In genomic region chr2L:18319577-18320316, dm6 we compare ENCODE assay signal across 1 fruit fly cellular context.
TF ChIP-seq lines count a peak whose summit lies in the region.

Fas3 (plus strand) TSS chr2L:18320102.

TF ChIP-seq in whole organism, embryonic, 481 proteins besides CTCF, POLR2A, EP300 and RAD21 (continued from another document and continues in another):
- TF ChIP-seq sob (GFP tag; IDR thresholded peaks at IDR 0.05; lab: Robert Waterston, UW) (peak; percentile 39; the same call in 1 of the 2 replicates), CG18476 (GFP tag; optimal IDR thresholded peaks at IDR 0.05; lab: Kevin White, UChicago) (no peak), pnt (GFP tag; optimal IDR thresholded peaks at IDR 0.05; lab: Kevin White, UChicago) (no peak), pzg (GFP tag; optimal IDR thresholded peaks at IDR 0.05; lab: Kevin White, UChicago) (no peak), Rx (GFP tag; IDR thresholded peaks at IDR 0.05; lab: Robert Waterston, UW) (no peak), pum (GFP tag; optimal IDR thresholded peaks at IDR 0.05; lab: Kevin White, UChicago) (no peak), GATAe (GFP tag; conservative IDR thresholded peaks at IDR 0.05; lab: Robert Waterston, UW) (no peak), maf-S (GFP tag; optimal IDR thresholded peaks at IDR 0.05; lab: Kevin White, UChicago) (no peak), croc (GFP tag; conservative IDR thresholded peaks at IDR 0.05; lab: Robert Waterston, UW) (no peak), dati (GFP tag; IDR thresholded peaks at IDR 0.05; lab: Robert Waterston, UW) (no peak), peb (GFP tag; IDR thresholded peaks at IDR 0.05; lab: Robert Waterston, UW) (no peak), ham (GFP tag; IDR thresholded peaks at IDR 0.05; lab: Robert Waterston, UW) (no peak), Dll (GFP tag; IDR thresholded peaks at IDR 0.05; lab: Robert Waterston, UW; ENCODE audit: partially characterized antibody) (0 out of 4 replicates have a peak, but pooled peaks have one; percentile 30), CG9609 (GFP tag; optimal IDR thresholded peaks at IDR 0.05; lab: Kevin White, UChicago) (no peak), ash1 (GFP tag; optimal IDR thresholded peaks at IDR 0.05; lab: Kevin White, UChicago) (peak; percentile 25), zen2 (GFP tag; IDR thresholded peaks at IDR 0.05; lab: Robert Waterston, UW; ENCODE audit: partially characterized antibody) (peak; percentile 31; the same call in 1 of the 3 replicates), CG12071 (GFP tag; optimal IDR thresholded peaks at IDR 0.05; lab: Kevin White, UChicago) (no peak), Myb (GFP tag; optimal IDR thresholded peaks at IDR 0.05; lab: Kevin White, UChicago) (peak; percentile 11), org-1 (GFP tag; optimal IDR thresholded peaks at IDR 0.05; lab: Kevin White, UChicago) (peak; percentile 17), Ptx1 (GFP tag; IDR thresholded peaks at IDR 0.05; lab: Robert Waterston, UW) (no peak), CG6175 (GFP tag; IDR thresholded peaks at IDR 0.05; lab: Robert Waterston, UW) (peak; percentile 63; the same call in 2 of the 3 replicates), CG8924 (tag; optimal IDR thresholded peaks at IDR 0.05; lab: Kevin White, UChicago) (peak; percentile 53), CkIIα-i1 (GFP tag; IDR thresholded peaks at IDR 0.05; lab: Robert Waterston, UW) (no peak), kni (GFP tag; optimal IDR thresholded peaks at IDR 0.05; lab: Kevin White, UChicago) (peak; percentile 0), Ets65A (GFP tag; lab: Kevin White, UChicago) (no peak), CG3065 (GFP tag; optimal IDR thresholded peaks at IDR 0.05; lab: Kevin White, UChicago) (no peak), CG11398 (GFP tag; optimal IDR thresholded peaks at IDR 0.05; lab: Kevin White, UChicago) (no peak), Hmx (GFP tag; optimal IDR thresholded peaks at IDR 0.05; lab: Kevin White, UChicago) (no peak), hkb (optimal IDR thresholded peaks at IDR 0.05; lab: Kevin White, UChicago) (no peak), hkb (GFP tag; IDR thresholded peaks at IDR 0.05; lab: Robert Waterston, UW) (no peak; the same call in 1 of the 2 replicates), btn (GFP tag; optimal IDR thresholded peaks at IDR 0.05; lab: Kevin White, UChicago) (no peak), otp (GFP tag; IDR thresholded peaks at IDR 0.05; lab: Robert Waterston, UW) (peak; percentile 33; the same call in 1 of the 3 replicates), CG2120 (GFP tag; optimal IDR thresholded peaks at IDR 0.05; lab: Kevin White, UChicago) (peak; percentile 22), CG32767 (GFP tag; IDR thresholded peaks at IDR 0.05; lab: Robert Waterston, UW) (no peak; the same call in 1 of the 2 replicates), CG10366 (GFP tag; IDR thresholded peaks at IDR 0.05; lab: Robert Waterston, UW) (no peak), sug (tag; optimal IDR thresholded peaks at IDR 0.05; lab: Kevin White, UChicago) (peak; percentile 67), Stat92E (GFP tag; optimal IDR thresholded peaks at IDR 0.05; lab: Kevin White, UChicago) (peak in 1 of 3 experiments; percentile 70), CG1832 (GFP tag; optimal IDR thresholded peaks at IDR 0.05; lab: Kevin White, UChicago) (no peak), Dip2 (GFP tag; IDR thresholded peaks at IDR 0.05; lab: Robert Waterston, UW) (no peak), CG32532 (GFP tag; IDR thresholded peaks at IDR 0.05; lab: Robert Waterston, UW) (0 out of 2 replicates have a peak, but pooled peaks have one; percentile 33), Usf (GFP tag; optimal IDR thresholded peaks at IDR 0.05; lab: Kevin White, UChicago) (no peak), HmgZ (tag; optimal IDR thresholded peaks at IDR 0.05; lab: Kevin White, UChicago) (peak; percentile 47), Sry-δ (GFP tag; optimal IDR thresholded peaks at IDR 0.05; lab: Kevin White, UChicago) (no peak), twi (tag; optimal IDR thresholded peaks at IDR 0.05; lab: Kevin White, UChicago) (no peak), scrt (GFP tag; optimal IDR thresholded peaks at IDR 0.05; lab: Kevin White, UChicago) (peak; percentile 90), slp2 (GFP tag; optimal IDR thresholded peaks at IDR 0.05; lab: Kevin White, UChicago) (no peak), CG14667 (GFP tag; IDR thresholded peaks at IDR 0.05; lab: Robert Waterston, UW) (no peak), CG13775 (GFP tag; optimal IDR thresholded peaks at IDR 0.05; lab: Kevin White, UChicago) (no peak), crp (GFP tag; optimal IDR thresholded peaks at IDR 0.05; lab: Kevin White, UChicago) (no peak), schlank (tag; optimal IDR thresholded peaks at IDR 0.05; lab: Kevin White, UChicago) (peak; percentile 25), CG15011 (GFP tag; optimal IDR thresholded peaks at IDR 0.05; lab: Kevin White, UChicago) (no peak), Atf6 (GFP tag; IDR thresholded peaks at IDR 0.05; lab: Robert Waterston, UW) (no peak; the same call in 1 of the 2 replicates), Taf1 (GFP tag; IDR thresholded peaks at IDR 0.05; lab: Robert Waterston, UW) (no peak), grau (tag; optimal IDR thresholded peaks at IDR 0.05; lab: Kevin White, UChicago) (peak; percentile 15), CG31388 (GFP tag; optimal IDR thresholded peaks at IDR 0.05; lab: Kevin White, UChicago) (no peak), CG15696 (tag; optimal IDR thresholded peaks at IDR 0.05; lab: Kevin White, UChicago) (no peak), HLH54F (GFP tag; optimal IDR thresholded peaks at IDR 0.05; lab: Kevin White, UChicago) (no peak), CG18262 (tag; optimal IDR thresholded peaks at IDR 0.05; lab: Kevin White, UChicago) (peak; percentile 32), bowl (GFP tag; IDR thresholded peaks at IDR 0.05; lab: Robert Waterston, UW) (no peak), Ets97D (GFP tag; optimal IDR thresholded peaks at IDR 0.05; lab: Kevin White, UChicago) (no peak), inv (GFP tag; IDR thresholded peaks at IDR 0.05; lab: Robert Waterston, UW; ENCODE audit: partially characterized antibody) (no peak), stwl (tag; optimal IDR thresholded peaks at IDR 0.05; lab: Kevin White, UChicago) (peak; percentile 36), CG4360 (GFP tag; IDR thresholded peaks at IDR 0.05; lab: Robert Waterston, UW) (no peak), ftz-f1 (GFP tag; optimal IDR thresholded peaks at IDR 0.05; lab: Kevin White, UChicago) (peak; percentile 48), Trl (optimal IDR thresholded peaks at IDR 0.05; lab: Kevin White, UChicago) (no peak), Trl (GFP tag; optimal IDR thresholded peaks at IDR 0.05; lab: Kevin White, UChicago) (peak; percentile 25), disco-r (GFP tag; optimal IDR thresholded peaks at IDR 0.05; lab: Kevin White, UChicago) (peak; percentile 38), CG12659 (GFP tag; optimal IDR thresholded peaks at IDR 0.05; lab: Kevin White, UChicago) (peak; percentile 14), CG13624 (GFP tag; optimal IDR thresholded peaks at IDR 0.05; lab: Kevin White, UChicago) (peak; percentile 1), CG7839 (tag; optimal IDR thresholded peaks at IDR 0.05; lab: Kevin White, UChicago) (no peak), CG30403 (GFP tag; optimal IDR thresholded peaks at IDR 0.05; lab: Kevin White, UChicago) (no peak), p53 (GFP tag; optimal IDR thresholded peaks at IDR 0.05; lab: Kevin White, UChicago) (no peak), CG31365 (tag; optimal IDR thresholded peaks at IDR 0.05; lab: Kevin White, UChicago) (peak; percentile 21), danr (GFP tag; IDR thresholded peaks at IDR 0.05; lab: Robert Waterston, UW) (no peak), pfk (GFP tag; optimal IDR thresholded peaks at IDR 0.05; lab: Kevin White, UChicago) (peak; percentile 30), az2 (GFP tag; optimal IDR thresholded peaks at IDR 0.05; lab: Kevin White, UChicago) (no peak), BtbVII (GFP tag; optimal IDR thresholded peaks at IDR 0.05; lab: Kevin White, UChicago) (no peak), repo (GFP tag; optimal IDR thresholded peaks at IDR 0.05; lab: Kevin White, UChicago) (no peak), Mes4 (GFP tag; optimal IDR thresholded peaks at IDR 0.05; lab: Kevin White, UChicago) (no peak), Meics (GFP tag; optimal IDR thresholded peaks at IDR 0.05; lab: Kevin White, UChicago) (peak; percentile 17), CG17328 (GFP tag; IDR thresholded peaks at IDR 0.05; lab: Robert Waterston, UW) (no peak; the same call in 1 of the 2 replicates), Awh (GFP tag; IDR thresholded peaks at IDR 0.05; lab: Robert Waterston, UW) (no peak), CG4282 (GFP tag; optimal IDR thresholded peaks at IDR 0.05; lab: Kevin White, UChicago) (no peak), Atf3 (GFP tag; optimal IDR thresholded peaks at IDR 0.05; lab: Kevin White, UChicago) (no peak), CG14710 (tag; optimal IDR thresholded peaks at IDR 0.05; lab: Kevin White, UChicago) (no peak), CG13287 (GFP tag; IDR thresholded peaks at IDR 0.05; lab: Robert Waterston, UW; ENCODE audit: partially characterized antibody) (peak; percentile 51; the same call in 1 of the 2 replicates), CG4707 (GFP tag; optimal IDR thresholded peaks at IDR 0.05; lab: Kevin White, UChicago) (no peak), CG14860 (GFP tag; IDR thresholded peaks at IDR 0.05; lab: Robert Waterston, UW; ENCODE audit: partially characterized antibody) (peak; percentile 40; the same call in 1 of the 3 replicates), CG16863 (GFP tag; optimal IDR thresholded peaks at IDR 0.05; lab: Kevin White, UChicago) (no peak), CG12155 (GFP tag; optimal IDR thresholded peaks at IDR 0.05; lab: Kevin White, UChicago) (no peak), Gsc (GFP tag; IDR thresholded peaks at IDR 0.05; lab: Robert Waterston, UW) (no peak), CG12219 (GFP tag; optimal IDR thresholded peaks at IDR 0.05; lab: Kevin White, UChicago) (no peak), CG5953 (GFP tag; IDR thresholded peaks at IDR 0.05; lab: Robert Waterston, UW) (no peak), Doc2 (GFP tag; IDR thresholded peaks at IDR 0.05; lab: Robert Waterston, UW) (no peak), CG9727 (GFP tag; optimal IDR thresholded peaks at IDR 0.05; lab: Kevin White, UChicago) (no peak), hb (GFP tag; IDR thresholded peaks at IDR 0.05; lab: Robert Waterston, UW; ENCODE audit: partially characterized antibody) (no peak), CG10654 (GFP tag; optimal IDR thresholded peaks at IDR 0.05; lab: Kevin White, UChicago) (no peak), insv (GFP tag; optimal IDR thresholded peaks at IDR 0.05; lab: Kevin White, UChicago) (no peak), klu (GFP tag; IDR thresholded peaks at IDR 0.05; lab: Robert Waterston, UW) (no peak), Abd-B (GFP tag; optimal IDR thresholded peaks at IDR 0.05; lab: Kevin White, UChicago) (no peak), nerfin-1 (tag; optimal IDR thresholded peaks at IDR 0.05; lab: Kevin White, UChicago) (peak; percentile 21), ase (GFP tag; IDR thresholded peaks at IDR 0.05; lab: Robert Waterston, UW) (no peak), bsh (GFP tag; optimal IDR thresholded peaks at IDR 0.05; lab: Kevin White, UChicago) (peak; percentile 2 to 51), CG7745 (tag; optimal IDR thresholded peaks at IDR 0.05; lab: Kevin White, UChicago) (no peak), B-H2 (GFP tag; optimal IDR thresholded peaks at IDR 0.05; lab: Kevin White, UChicago) (peak; percentile 3), CG13894 (tag; optimal IDR thresholded peaks at IDR 0.05; lab: Kevin White, UChicago) (peak; percentile 94), chinmo (GFP tag; IDR thresholded peaks at IDR 0.05; lab: Robert Waterston, UW; ENCODE audit: partially characterized antibody) (peak; percentile 93; the same call in 2 of the 4 replicates), HmgD (GFP tag; optimal IDR thresholded peaks at IDR 0.05; lab: Kevin White, UChicago) (no peak), CG16779 (GFP tag; IDR thresholded peaks at IDR 0.05; lab: Robert Waterston, UW) (no peak), sna (GFP tag; IDR thresholded peaks at IDR 0.05; lab: Robert Waterston, UW; ENCODE audit: partially characterized antibody) (0 out of 2 replicates have a peak, but pooled peaks have one; percentile 39), CG17385 (GFP tag; optimal IDR thresholded peaks at IDR 0.05; lab: Kevin White, UChicago) (peak; percentile 8), lmd (GFP tag; IDR thresholded peaks at IDR 0.05; lab: Robert Waterston, UW) (peak; percentile 9; the same call in 1 of the 2 replicates), nom (GFP tag; optimal IDR thresholded peaks at IDR 0.05; lab: Kevin White, UChicago) (peak; percentile 6), tin (GFP tag; optimal IDR thresholded peaks at IDR 0.05; lab: Kevin White, UChicago) (no peak), Antp (GFP tag; optimal IDR thresholded peaks at IDR 0.05; lab: Kevin White, UChicago) (peak; percentile 45), CG8290 (GFP tag; optimal IDR thresholded peaks at IDR 0.05; lab: Kevin White, UChicago) (peak; percentile 31), CG8290 (tag; optimal IDR thresholded peaks at IDR 0.05; lab: Kevin White, UChicago) (peak in 1 of 2 experiments; percentile 81), gem (tag; optimal IDR thresholded peaks at IDR 0.05; lab: Kevin White, UChicago) (peak; percentile 33), CG16815 (GFP tag; optimal IDR thresholded peaks at IDR 0.05; lab: Kevin White, UChicago) (no peak), h (optimal IDR thresholded peaks at IDR 0.05; lab: Kevin White, UChicago) (no peak), gsb-n (tag; optimal IDR thresholded peaks at IDR 0.05; lab: Kevin White, UChicago) (peak; percentile 30), Med (GFP tag; lab: Kevin White, UChicago) (peak; percentile 93), pros (GFP tag; optimal IDR thresholded peaks at IDR 0.05; lab: Kevin White, UChicago) (no peak), dimm (GFP tag; IDR thresholded peaks at IDR 0.05; lab: Robert Waterston, UW) (no peak), D (optimal IDR thresholded peaks at IDR 0.05; lab: Kevin White, UChicago) (no peak), D (GFP tag; optimal IDR thresholded peaks at IDR 0.05; lab: Kevin White, UChicago) (peak; percentile 37), CoRest (tag; optimal IDR thresholded peaks at IDR 0.05; lab: Kevin White, UChicago) (no peak), CG11456 (GFP tag; IDR thresholded peaks at IDR 0.05; lab: Robert Waterston, UW) (no peak), CG9437 (GFP tag; optimal IDR thresholded peaks at IDR 0.05; lab: Kevin White, UChicago) (no peak), NK7.1 (GFP tag; optimal IDR thresholded peaks at IDR 0.05; lab: Kevin White, UChicago) (no peak), Dbx (GFP tag; IDR thresholded peaks at IDR 0.05; lab: Robert Waterston, UW) (peak; percentile 56; the same call in 2 of the 3 replicates), yki (optimal IDR thresholded peaks at IDR 0.05; lab: Kevin White, UChicago) (no peak), HLH3B (GFP tag; IDR thresholded peaks at IDR 0.05; lab: Robert Waterston, UW) (0 out of 2 replicates have a peak, but pooled peaks have one; percentile 10), CG11504 (tag; optimal IDR thresholded peaks at IDR 0.05; lab: Kevin White, UChicago) (peak; percentile 100)
